In genomic region chrX:1460278-1460872, dm6 we compare ENCODE assay signal across 3 fruit fly cellular contexts.
TF ChIP-seq lines count a peak whose summit lies in the region.

TSS of gene Lrpprc2 (minus strand) at chrX:1460617.

- peak; percentile 35 for TF ChIP-seq CTCF in whole organism, embryonic (GFP tag; optimal IDR thresholded peaks at IDR 0.05; lab: Kevin White, UChicago)

TF ChIP-seq in whole organism, adult, 20 proteins besides CTCF, POLR2A, EP300 and RAD21:
- no peak for TF ChIP-seq CG11617 (GFP tag; optimal IDR thresholded peaks at IDR 0.05; lab: Kevin White, UChicago)
- TF ChIP-seq ovo (GFP tag; optimal IDR thresholded peaks at IDR 0.05; lab: Kevin White, UChicago): no peak
- TF ChIP-seq Mnt (GFP tag; optimal IDR thresholded peaks at IDR 0.05; lab: Kevin White, UChicago): peak; percentile 7
- TF ChIP-seq bab1 (GFP tag; optimal IDR thresholded peaks at IDR 0.05; lab: Kevin White, UChicago): peak; percentile 25
- TF ChIP-seq Crg-1 (GFP tag; optimal IDR thresholded peaks at IDR 0.05; lab: Kevin White, UChicago): peak; percentile 3
- TF ChIP-seq pad (GFP tag; optimal IDR thresholded peaks at IDR 0.05; lab: Kevin White, UChicago): no peak
- no peak for TF ChIP-seq CG33017 (tag; optimal IDR thresholded peaks at IDR 0.05; lab: Kevin White, UChicago)
- TF ChIP-seq CG1620 (GFP tag; optimal IDR thresholded peaks at IDR 0.05; lab: Kevin White, UChicago): no peak

TF ChIP-seq in whole organism, embryonic, 481 proteins besides CTCF, POLR2A, EP300 and RAD21 (continues in another document):
- peak; percentile 53 for TF ChIP-seq YL-1 (GFP tag; optimal IDR thresholded peaks at IDR 0.05; lab: Kevin White, UChicago)
- TF ChIP-seq CrebB (tag; optimal IDR thresholded peaks at IDR 0.05; lab: Kevin White, UChicago): no peak
- no peak for TF ChIP-seq CG9727 (GFP tag; optimal IDR thresholded peaks at IDR 0.05; lab: Kevin White, UChicago)
- no peak for TF ChIP-seq slbo (GFP tag; IDR thresholded peaks at IDR 0.05; lab: Robert Waterston, UW)
- no peak for TF ChIP-seq ranshi (GFP tag; IDR thresholded peaks at IDR 0.05; lab: Robert Waterston, UW)
- no peak for TF ChIP-seq CG3726 (GFP tag; IDR thresholded peaks at IDR 0.05; lab: Robert Waterston, UW)
- no peak for TF ChIP-seq CG3838 (GFP tag; optimal IDR thresholded peaks at IDR 0.05; lab: Kevin White, UChicago)
- peak; percentile 24 for TF ChIP-seq dm (GFP tag; optimal IDR thresholded peaks at IDR 0.05; lab: Kevin White, UChicago)
- peak; percentile 52; the same call in 1 of the 3 replicates for TF ChIP-seq CG34422 (GFP tag; IDR thresholded peaks at IDR 0.05; lab: Robert Waterston, UW)
- no peak for TF ChIP-seq Fer3 (tag; optimal IDR thresholded peaks at IDR 0.05; lab: Kevin White, UChicago)
- TF ChIP-seq CG10431 (GFP tag; optimal IDR thresholded peaks at IDR 0.05; lab: Kevin White, UChicago): peak; percentile 16
- TF ChIP-seq Dp (GFP tag; optimal IDR thresholded peaks at IDR 0.05; lab: Kevin White, UChicago): peak; percentile 59
- TF ChIP-seq CG10267 (tag; optimal IDR thresholded peaks at IDR 0.05; lab: Kevin White, UChicago): peak; percentile 10
- peak; percentile 28 for TF ChIP-seq CG34376 (GFP tag; optimal IDR thresholded peaks at IDR 0.05; lab: Kevin White, UChicago)
- TF ChIP-seq Dll (GFP tag; IDR thresholded peaks at IDR 0.05; lab: Robert Waterston, UW; ENCODE audit: partially characterized antibody): 0 out of 4 replicates have a peak, but pooled peaks have one; percentile 27
- peak; percentile 17 for TF ChIP-seq CG7987 (GFP tag; optimal IDR thresholded peaks at IDR 0.05; lab: Kevin White, UChicago)
- peak; percentile 0 for TF ChIP-seq CG33557 (GFP tag; optimal IDR thresholded peaks at IDR 0.05; lab: Kevin White, UChicago)
- TF ChIP-seq CG10321 (GFP tag; IDR thresholded peaks at IDR 0.05; lab: Robert Waterston, UW): no peak
- TF ChIP-seq Pdp1 (GFP tag; optimal IDR thresholded peaks at IDR 0.05; lab: Kevin White, UChicago): peak in 1 of 2 experiments; percentile 95
- peak; percentile 23; the same call in 1 of the 2 replicates for TF ChIP-seq Adf1 (GFP tag; IDR thresholded peaks at IDR 0.05; lab: Robert Waterston, UW)
- peak; percentile 12 for TF ChIP-seq phol (tag; optimal IDR thresholded peaks at IDR 0.05; lab: Kevin White, UChicago)
- peak; percentile 28 for TF ChIP-seq CG17912 (GFP tag; optimal IDR thresholded peaks at IDR 0.05; lab: Kevin White, UChicago)
- peak; percentile 37 for TF ChIP-seq stwl (tag; optimal IDR thresholded peaks at IDR 0.05; lab: Kevin White, UChicago)
- TF ChIP-seq E2f2 (GFP tag; IDR thresholded peaks at IDR 0.05; lab: Robert Waterston, UW): peak; percentile 72
- no peak for TF ChIP-seq slp2 (GFP tag; optimal IDR thresholded peaks at IDR 0.05; lab: Kevin White, UChicago)
- no peak for TF ChIP-seq zfh1 (GFP tag; IDR thresholded peaks at IDR 0.05; lab: Robert Waterston, UW)
- peak; percentile 4 to 90 for TF ChIP-seq crp (GFP tag; optimal IDR thresholded peaks at IDR 0.05; lab: Kevin White, UChicago)
- peak; percentile 24 for TF ChIP-seq CG14710 (tag; optimal IDR thresholded peaks at IDR 0.05; lab: Kevin White, UChicago)
- TF ChIP-seq CG10543 (GFP tag; optimal IDR thresholded peaks at IDR 0.05; lab: Kevin White, UChicago): peak; percentile 6
- TF ChIP-seq CG1233 (GFP tag; optimal IDR thresholded peaks at IDR 0.05; lab: Kevin White, UChicago): no peak
- TF ChIP-seq Stat92E (GFP tag; optimal IDR thresholded peaks at IDR 0.05; lab: Kevin White, UChicago): no peak
- no peak for TF ChIP-seq CG4617 (GFP tag; optimal IDR thresholded peaks at IDR 0.05; lab: Kevin White, UChicago; ENCODE audit: borderline replicate concordance)
- peak; percentile 34 for TF ChIP-seq Ets65A (GFP tag; lab: Kevin White, UChicago)
- TF ChIP-seq CG15269 (tag; optimal IDR thresholded peaks at IDR 0.05; lab: Kevin White, UChicago): no peak
- no peak for TF ChIP-seq CG4328 (GFP tag; optimal IDR thresholded peaks at IDR 0.05; lab: Kevin White, UChicago)
- peak; percentile 34 for TF ChIP-seq pfk (GFP tag; optimal IDR thresholded peaks at IDR 0.05; lab: Kevin White, UChicago)
- TF ChIP-seq MBD-R2 (GFP tag; IDR thresholded peaks at IDR 0.05; lab: Robert Waterston, UW): peak; percentile 85
- peak; percentile 80 for TF ChIP-seq Ets97D (GFP tag; optimal IDR thresholded peaks at IDR 0.05; lab: Kevin White, UChicago)
- TF ChIP-seq CG10462 (GFP tag; optimal IDR thresholded peaks at IDR 0.05; lab: Kevin White, UChicago): no peak
- TF ChIP-seq Sox100B (GFP tag; optimal IDR thresholded peaks at IDR 0.05; lab: Kevin White, UChicago): no peak
- peak; percentile 12 for TF ChIP-seq kni (GFP tag; optimal IDR thresholded peaks at IDR 0.05; lab: Kevin White, UChicago)
- TF ChIP-seq E2f1 (GFP tag; IDR thresholded peaks at IDR 0.05; lab: Robert Waterston, UW): no peak

TF ChIP-seq in whole organism, prepupa, 60 proteins besides CTCF, POLR2A, EP300 and RAD21:
- no peak for TF ChIP-seq CG6792 (GFP tag; optimal IDR thresholded peaks at IDR 0.05; lab: Kevin White, UChicago)
- no peak for TF ChIP-seq esn (GFP tag; optimal IDR thresholded peaks at IDR 0.05; lab: Kevin White, UChicago)
- 0 out of 3 replicates have a peak, but pooled peaks have one; percentile 9 for TF ChIP-seq eg (GFP tag; IDR thresholded peaks at IDR 0.05; lab: Robert Waterston, UW)
- TF ChIP-seq Sox14 (GFP tag; optimal IDR thresholded peaks at IDR 0.05; lab: Kevin White, UChicago): no peak
- no peak for TF ChIP-seq fd59A (GFP tag; optimal IDR thresholded peaks at IDR 0.05; lab: Kevin White, UChicago)
- TF ChIP-seq CG31627 (GFP tag; optimal IDR thresholded peaks at IDR 0.05; lab: Kevin White, UChicago): no peak
- no peak for TF ChIP-seq Gug (GFP tag; IDR thresholded peaks at IDR 0.05; lab: Robert Waterston, UW)
- TF ChIP-seq lz (GFP tag; optimal IDR thresholded peaks at IDR 0.05; lab: Kevin White, UChicago): no peak
- no peak for TF ChIP-seq acj6 (GFP tag; optimal IDR thresholded peaks at IDR 0.05; lab: Kevin White, UChicago)
- no peak for TF ChIP-seq CG34406 (GFP tag; optimal IDR thresholded peaks at IDR 0.05; lab: Kevin White, UChicago)
- TF ChIP-seq CG11294 (GFP tag; IDR thresholded peaks at IDR 0.05; lab: Robert Waterston, UW): no peak
- no peak for TF ChIP-seq fd85E (GFP tag; optimal IDR thresholded peaks at IDR 0.05; lab: Kevin White, UChicago)
- peak; percentile 100 for TF ChIP-seq CG6808 (GFP tag; optimal IDR thresholded peaks at IDR 0.05; lab: Kevin White, UChicago)
- TF ChIP-seq vri (GFP tag; optimal IDR thresholded peaks at IDR 0.05; lab: Kevin White, UChicago): no peak
